Fruit fly (Drosophila melanogaster) whole organism, embryonic: ENCODE measurements around the gene CG34148.

Experiments
- Atf-2 ChIP-seq: fragments of 200-800 bp; sonication (Bioruptor generic); optimal IDR thresholded peaks from 2 replicates; lab custom pipeline; 2016; ENCODE audit warnings: missing biosample characterization, missing genetic modification characterization
- CG10267 ChIP-seq: fragments of 200-800 bp; sonication (Bioruptor generic); optimal IDR thresholded peaks from 2 replicates; lab custom pipeline; 2018; ENCODE audit warnings: missing biosample characterization, mild to moderate bottlenecking, missing genetic modification characterization, moderate library complexity
- CG11247 ChIP-seq: fragments of 200-800 bp; sonication (Bioruptor generic); IDR thresholded peaks from 2 replicates; pipeline ENCODE4 v1.3.6; 2022; ENCODE audit warnings: missing biosample characterization, missing genetic modification characterization
- CG11456 ChIP-seq: fragments of 200-800 bp; sonication (Bioruptor generic); IDR thresholded peaks from 3 replicates; pipeline ENCODE4 v1.3.6; 2022; ENCODE audit warnings: missing biosample characterization, missing genetic modification characterization
- CG11696 ChIP-seq: fragments of 200-800 bp; sonication (Bioruptor generic); IDR thresholded peaks from 2 replicates; pipeline ENCODE4 v1.3.6; 2022; ENCODE audit warnings: missing biosample characterization, missing genetic modification characterization
- CG13624 ChIP-seq: fragments of 200-800 bp; sonication (Bioruptor generic); optimal IDR thresholded peaks from 2 replicates; lab custom pipeline; 2016; ENCODE audit warnings: missing biosample characterization, missing genetic modification characterization
- CG13775 ChIP-seq: fragments of 200-800 bp; sonication (Bioruptor generic); optimal IDR thresholded peaks from 3 replicates; lab custom pipeline; 2017; ENCODE audit warnings: missing biosample characterization, mild to moderate bottlenecking, missing genetic modification characterization
- CG14014 ChIP-seq: fragments of 200-800 bp; sonication (Bioruptor generic); IDR thresholded peaks from 2 replicates; pipeline ENCODE4 v1.3.6; 2022; ENCODE audit warnings: missing biosample characterization, missing genetic modification characterization
- CG14710 ChIP-seq: fragments of 200-800 bp; sonication (Bioruptor generic); optimal IDR thresholded peaks from 3 replicates; lab custom pipeline; 2019; ENCODE audit warnings: missing biosample characterization, mild to moderate bottlenecking, missing genetic modification characterization, moderate library complexity
- CG14965 ChIP-seq: fragments of 200-800 bp; sonication (Bioruptor generic); optimal IDR thresholded peaks from 2 replicates; lab custom pipeline; 2016; ENCODE audit warnings: missing biosample characterization, missing genetic modification characterization, borderline replicate concordance
- CG15696 ChIP-seq: fragments of 200-800 bp; sonication (Bioruptor generic); optimal IDR thresholded peaks from 2 replicates; lab custom pipeline; 2019; ENCODE audit warnings: missing biosample characterization, mild to moderate bottlenecking, missing genetic modification characterization, moderate library complexity
- CG16779 ChIP-seq: fragments of 200-800 bp; sonication (Bioruptor generic); IDR thresholded peaks from 2 replicates; pipeline ENCODE4 v1.3.6; 2022; ENCODE audit warnings: missing biosample characterization, missing genetic modification characterization
- CG17186 ChIP-seq: fragments of 200-800 bp; sonication (Bioruptor generic); optimal IDR thresholded peaks from 3 replicates; lab custom pipeline; 2017; ENCODE audit warnings: missing biosample characterization, missing genetic modification reagents, missing genetic modification characterization
- CG17385 ChIP-seq: fragments of 200-800 bp; sonication (Bioruptor generic); optimal IDR thresholded peaks from 3 replicates; lab custom pipeline; 2018; ENCODE audit warnings: missing biosample characterization, mild to moderate bottlenecking, missing genetic modification characterization
- CG18011 ChIP-seq: fragments of 200-800 bp; sonication (Bioruptor generic); optimal IDR thresholded peaks from 2 replicates; lab custom pipeline; 2017; ENCODE audit warnings: missing biosample characterization, missing genetic modification characterization, mild to moderate bottlenecking, moderate library complexity, missing genotype
- CG18262 ChIP-seq: fragments of 200-800 bp; optimal IDR thresholded peaks from 3 replicates; lab custom pipeline; 2019; ENCODE audit warnings: missing biosample characterization, mild to moderate bottlenecking, missing genetic modification characterization, moderate library complexity
- CG2875 ChIP-seq: fragments of 200-800 bp; sonication (Bioruptor generic); optimal IDR thresholded peaks from 2 replicates; lab custom pipeline; 2017; ENCODE audit warnings: missing biosample characterization, mild to moderate bottlenecking, missing genetic modification characterization, missing genetic modification reagents
- CG7839 ChIP-seq: fragments of 200-800 bp; sonication (Bioruptor generic); optimal IDR thresholded peaks from 3 replicates; lab custom pipeline; 2018; ENCODE audit warnings: missing biosample characterization, mild to moderate bottlenecking, missing genetic modification characterization, moderate library complexity
- Dbx ChIP-seq: fragments of 200-800 bp; sonication (Bioruptor generic); IDR thresholded peaks from 3 replicates; pipeline ENCODE4 v1.3.6; 2022; ENCODE audit warnings: missing biosample characterization, missing genetic modification characterization
- Dp ChIP-seq: fragments of 200-800 bp; sonication (Bioruptor generic); optimal IDR thresholded peaks from 2 replicates; lab custom pipeline; 2018; ENCODE audit warnings: missing biosample characterization, mild to moderate bottlenecking, missing genetic modification characterization, moderate library complexity
- Ets65A ChIP-seq: fragments of 200-800 bp; sonication (Bioruptor generic); peaks from one replicate; lab custom pipeline; 2016; ENCODE audit warnings: missing biosample characterization, missing genetic modification characterization
- H2.0 ChIP-seq: fragments of 200-800 bp; sonication (Bioruptor generic); IDR thresholded peaks from 2 replicates; pipeline ENCODE4 v1.3.6; 2022; ENCODE audit warnings: missing biosample characterization, missing genetic modification characterization
- HLH4C ChIP-seq: fragments of 200-800 bp; sonication (Bioruptor generic); IDR thresholded peaks from 3 replicates; pipeline ENCODE4 v1.3.6; 2022; ENCODE audit warnings: missing biosample characterization, missing genetic modification characterization; ENCODE audit not compliant: partially characterized antibody
- HLH54F ChIP-seq: fragments of 200-800 bp; sonication (Bioruptor generic); optimal IDR thresholded peaks from 3 replicates; lab custom pipeline; 2016; ENCODE audit warnings: missing biosample characterization, missing genetic modification characterization
- Hsf ChIP-seq: fragments of 200-800 bp; sonication (Bioruptor generic); optimal IDR thresholded peaks from 3 replicates; lab custom pipeline; 2016; ENCODE audit warnings: missing biosample characterization, missing genetic modification characterization
- MBD-R2 ChIP-seq: fragments of 200-800 bp; sonication (Bioruptor generic); IDR thresholded peaks from 2 replicates; pipeline ENCODE4 v1.3.6; 2022; ENCODE audit warnings: missing biosample characterization, missing genetic modification characterization
- Med ChIP-seq: fragments of 200-800 bp; sonication (Bioruptor generic); peaks from one replicate; lab custom pipeline; 2016; ENCODE audit warnings: missing biosample characterization, missing genetic modification characterization, mild to moderate bottlenecking, inconsistent platforms, moderate library complexity
- Nf-YA ChIP-seq: fragments of 200-800 bp; sonication (Bioruptor generic); IDR thresholded peaks from 2 replicates; pipeline ENCODE4 v1.3.6; 2022; ENCODE audit warnings: missing biosample characterization, missing genetic modification characterization
- Nf-YB ChIP-seq: fragments of 200-800 bp; sonication (Bioruptor generic); optimal IDR thresholded peaks from 3 replicates; lab custom pipeline; 2019; ENCODE audit warnings: missing biosample characterization, mild to moderate bottlenecking, missing genetic modification characterization, moderate library complexity
- Side ChIP-seq: fragments of 200-800 bp; sonication (Bioruptor generic); optimal IDR thresholded peaks from 2 replicates; lab custom pipeline; 2016; ENCODE audit warnings: missing biosample characterization, missing genetic modification characterization
- Sox102F ChIP-seq: fragments of 200-800 bp; sonication (Bioruptor generic); optimal IDR thresholded peaks from 2 replicates; lab custom pipeline; 2018; ENCODE audit warnings: missing biosample characterization, mild to moderate bottlenecking, missing genetic modification characterization, moderate library complexity
- Sry-δ ChIP-seq: fragments of 200-800 bp; sonication (Bioruptor generic); optimal IDR thresholded peaks from 2 replicates; lab custom pipeline; 2016; ENCODE audit warnings: missing biosample characterization, missing genetic modification characterization
- Xbp1 ChIP-seq: fragments of 200-800 bp; sonication (Bioruptor generic); optimal IDR thresholded peaks from 3 replicates; lab custom pipeline; 2016; ENCODE audit warnings: missing biosample characterization, mild to moderate bottlenecking, missing genetic modification characterization
- ap ChIP-seq: fragments of 200-800 bp; sonication (Bioruptor generic); IDR thresholded peaks from 2 replicates; pipeline ENCODE4 v1.3.6; 2022; ENCODE audit warnings: missing biosample characterization, missing genetic modification characterization
- ara ChIP-seq: fragments of 200-800 bp; sonication (Bioruptor generic); IDR thresholded peaks from 2 replicates; pipeline ENCODE4 v1.3.6; 2022; ENCODE audit warnings: missing biosample characterization, missing genetic modification characterization
- bab2 ChIP-seq: fragments of 200-800 bp; sonication (Bioruptor generic); optimal IDR thresholded peaks from 2 replicates; lab custom pipeline; 2016; ENCODE audit warnings: missing biosample characterization, missing genetic modification characterization
- disco-r ChIP-seq: fragments of 200-800 bp; sonication (Bioruptor generic); optimal IDR thresholded peaks from 2 replicates; lab custom pipeline; 2016; ENCODE audit warnings: missing biosample characterization, missing genetic modification characterization
- dysf ChIP-seq: fragments of 200-800 bp; sonication (Bioruptor generic); IDR thresholded peaks from 3 replicates; pipeline ENCODE4 v1.3.6; 2022; ENCODE audit warnings: missing biosample characterization, missing genetic modification characterization
- eyg ChIP-seq: fragments of 200-800 bp; sonication (Bioruptor generic); optimal IDR thresholded peaks from 3 replicates; lab custom pipeline; 2016; ENCODE audit warnings: missing biosample characterization, missing genetic modification characterization
- gem ChIP-seq: fragments of 200-800 bp; sonication (Bioruptor generic); optimal IDR thresholded peaks from 2 replicates; lab custom pipeline; 2019; ENCODE audit warnings: missing biosample characterization, mild to moderate bottlenecking, missing genetic modification characterization, moderate library complexity
- gfzf ChIP-seq: fragments of 200-800 bp; sonication (Bioruptor generic); optimal IDR thresholded peaks from 2 replicates; lab custom pipeline; 2016; ENCODE audit warnings: missing biosample characterization, mild to moderate bottlenecking, missing genetic modification characterization, moderate library complexity
- gsb-n ChIP-seq: fragments of 200-800 bp; sonication (Bioruptor generic); optimal IDR thresholded peaks from 3 replicates; lab custom pipeline; 2018; ENCODE audit warnings: missing biosample characterization, mild to moderate bottlenecking, missing genetic modification characterization
- hkb ChIP-seq, 2 experiments: fragments of 200-800 bp in 1 of 2; fragments of >200 bp in 1 of 2; sonication (Bioruptor generic) in 1 of 2; IDR thresholded peaks in 1 of 2; optimal IDR thresholded peaks in 1 of 2; 2 replicates each; pipeline versions ENCODE4 v1.3.6 to Lab custom; 2017 to 2022; ENCODE audit warnings: missing biosample characterization in 1 of 2, missing genetic modification characterization in 1 of 2
- phol ChIP-seq: fragments of 200-800 bp; sonication (Bioruptor generic); optimal IDR thresholded peaks from 3 replicates; lab custom pipeline; 2018; ENCODE audit warnings: missing biosample characterization, mild to moderate bottlenecking, missing genetic modification characterization, moderate library complexity
- sc ChIP-seq, 3 experiments: fragments of >200 bp in 2 of 3; fragments of 200-800 bp in 1 of 3; sonication (Bioruptor generic) in 1 of 3; optimal IDR thresholded peaks; 2 replicates in 2 of 3; 3 replicates in 1 of 3; lab custom pipeline; 2017; ENCODE audit warnings: mild to moderate bottlenecking in 1 of 3, missing biosample characterization in 1 of 3, missing genetic modification characterization in 1 of 3, missing genetic modification reagents in 1 of 3
- sens ChIP-seq: fragments of 200-800 bp; sonication (Bioruptor generic); peaks from one replicate; lab custom pipeline; 2016; ENCODE audit warnings: missing biosample characterization, missing genetic modification characterization
- sens-2 ChIP-seq: fragments of 200-800 bp; sonication (Bioruptor generic); IDR thresholded peaks from 2 replicates; pipeline ENCODE4 v1.3.6; 2022; ENCODE audit warnings: missing biosample characterization, missing genetic modification characterization
- sr ChIP-seq: fragments of 200-800 bp; sonication (Bioruptor generic); IDR thresholded peaks from 3 replicates; pipeline ENCODE4 v1.3.6; 2022; ENCODE audit warnings: missing biosample characterization, missing genetic modification characterization
- sug ChIP-seq: fragments of 200-800 bp; optimal IDR thresholded peaks from 2 replicates; lab custom pipeline; 2019; ENCODE audit warnings: missing biosample characterization, mild to moderate bottlenecking, missing genetic modification characterization, moderate library complexity
- tup ChIP-seq: fragments of 200-800 bp; sonication (Bioruptor generic); optimal IDR thresholded peaks from 2 replicates; lab custom pipeline; 2016; ENCODE audit warnings: missing biosample characterization, mild to moderate bottlenecking, missing genetic modification characterization, moderate library complexity
- tx ChIP-seq: fragments of 200-800 bp; sonication (Bioruptor generic); optimal IDR thresholded peaks from 2 replicates; lab custom pipeline; 2016; ENCODE audit warnings: missing biosample characterization, missing genetic modification characterization

The CG34148 gene

dm6 chr3R:21830303-21830707, 48.2 kb downstream of the CG34148 start (continued):
- TF ChIP-seq CG11696 (GFP tag; lab: Robert Waterston, UW) (no peak), Xbp1 (no peak), Ets65A (GFP tag; lab: Kevin White, UChicago) (no peak), Sox102F (GFP tag; lab: Kevin White, UChicago) (peak; percentile 40), Sry-δ (GFP tag; lab: Kevin White, UChicago) (no peak), HLH54F (GFP tag; lab: Kevin White, UChicago) (no peak), CG18011 (GFP tag; lab: Kevin White, UChicago) (no peak), CG15696 (tag; lab: Kevin White, UChicago) (no peak), sens (GFP tag; lab: Kevin White, UChicago) (no peak), sr (GFP tag; lab: Robert Waterston, UW) (no peak), CG11247 (no peak), CG16779 (GFP tag; lab: Robert Waterston, UW) (no peak), CG13775 (GFP tag; lab: Kevin White, UChicago) (no peak), Nf-YA (GFP tag; lab: Robert Waterston, UW) (no peak), CG2875 (GFP tag; lab: Kevin White, UChicago) (no peak), disco-r (GFP tag; lab: Kevin White, UChicago) (no peak), Dbx (GFP tag; lab: Robert Waterston, UW) (no peak), HLH4C (GFP tag; lab: Robert Waterston, UW) (no peak), hkb (optimal IDR thresholded peaks at IDR 0.05; lab: Kevin White, UChicago) (no peak), hkb (GFP tag; IDR thresholded peaks at IDR 0.05; lab: Robert Waterston, UW) (no peak), CG11456 (GFP tag; lab: Robert Waterston, UW) (no peak), CG7839 (tag; lab: Kevin White, UChicago) (peak; percentile 36), ap (no peak), dysf (GFP tag; lab: Robert Waterston, UW) (no peak), sc (optimal IDR thresholded peaks at IDR 0.05; lab: Kevin White, UChicago) (no peak), sc (GFP tag; optimal IDR thresholded peaks at IDR 0.05; lab: Kevin White, UChicago) (peak; percentile 11), Atf-2 (GFP tag; lab: Kevin White, UChicago) (no peak), Dp (GFP tag; lab: Kevin White, UChicago) (no peak), CG18262 (tag; lab: Kevin White, UChicago) (peak; percentile 80), CG17186 (GFP tag; lab: Kevin White, UChicago) (no peak), bab2 (GFP tag; lab: Kevin White, UChicago) (no peak), CG14965 (GFP tag; lab: Kevin White, UChicago) (no peak), CG13624 (no peak), eyg (GFP tag; lab: Kevin White, UChicago) (no peak), CG17385 (GFP tag; lab: Kevin White, UChicago) (no peak), Side (GFP tag; lab: Kevin White, UChicago) (no peak), gsb-n (tag; lab: Kevin White, UChicago) (peak; percentile 33), CG14014 (no peak), phol (tag; lab: Kevin White, UChicago) (peak; percentile 68), tx (no peak), Med (GFP tag; lab: Kevin White, UChicago) (no peak), Hsf (GFP tag; lab: Kevin White, UChicago) (no peak), CG14710 (tag; lab: Kevin White, UChicago) (peak; percentile 72), gfzf (GFP tag; lab: Kevin White, UChicago) (no peak), sens-2 (GFP tag; lab: Robert Waterston, UW) (no peak), CG10267 (tag; lab: Kevin White, UChicago) (peak; percentile 54), ara (GFP tag; lab: Robert Waterston, UW) (no peak), gem (tag; lab: Kevin White, UChicago) (peak; percentile 57), Nf-YB (GFP tag; lab: Kevin White, UChicago) (no peak), tup (GFP tag; lab: Kevin White, UChicago) (no peak), sug (no peak), H2.0 (GFP tag; lab: Robert Waterston, UW) (no peak), MBD-R2 (GFP tag; lab: Robert Waterston, UW) (no peak)
